Fruit fly (Drosophila melanogaster): ENCODE measurements around the gene CG31139.

Gene CG31139

dm6 chr3R:22727456-22727833, 21.4 kb downstream of the CG31139 start:
- TF ChIP-seq D1 (tag; optimal IDR thresholded peaks at IDR 0.05) = no peak
- TF ChIP-seq EcR (GFP tag; optimal IDR thresholded peaks at IDR 0.05) = no peak

DNA sequence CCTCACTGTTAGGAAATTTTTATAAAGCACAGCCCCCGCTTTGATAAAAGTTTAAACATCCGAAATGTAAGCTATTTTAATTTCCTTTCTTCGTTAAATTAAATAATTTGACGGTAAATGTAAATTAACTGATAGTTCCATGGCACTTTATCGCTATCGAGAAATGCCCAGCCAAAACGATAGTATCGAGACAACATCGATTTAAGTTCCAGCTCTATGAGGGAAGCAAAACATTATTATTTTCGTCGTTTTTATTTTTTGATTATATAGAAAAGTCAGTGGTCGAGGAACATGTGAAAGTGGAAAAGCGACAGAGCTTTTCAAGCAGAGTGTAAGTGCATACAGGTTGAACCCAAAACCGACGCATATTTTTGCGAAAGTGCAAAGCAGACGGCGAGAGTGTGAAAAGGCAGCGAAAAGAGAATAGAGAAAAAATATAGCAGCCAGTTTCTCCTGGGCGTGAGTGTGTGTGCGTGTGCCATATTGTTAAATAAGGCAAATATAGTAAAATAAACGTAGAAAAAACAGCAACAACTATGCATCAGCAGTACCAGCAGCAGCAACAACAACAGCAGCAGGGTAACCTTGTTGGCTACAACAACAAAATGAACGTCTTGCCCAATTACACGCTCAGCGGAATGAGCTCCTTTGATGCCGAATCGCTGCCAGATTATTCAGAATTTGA, 21.9 kb downstream of the CG31139 start, which contains the start of gene CG45049:
CG45049 (plus strand) TSS at position 197 of the 685 bp plus-strand sequence.
- TF ChIP-seq EcR (GFP tag; optimal IDR thresholded peaks at IDR 0.05) (no peak), CG14655 (GFP tag; optimal IDR thresholded peaks at IDR 0.05) (no peak), Pif1A (GFP tag; optimal IDR thresholded peaks at IDR 0.05) (no peak), CG32121 (GFP tag; IDR thresholded peaks at IDR 0.05) (no peak), fd96Ca (GFP tag; IDR thresholded peaks at IDR 0.05) (no peak), CG10348 (GFP tag; IDR thresholded peaks at IDR 0.05) (no peak)

DNA sequence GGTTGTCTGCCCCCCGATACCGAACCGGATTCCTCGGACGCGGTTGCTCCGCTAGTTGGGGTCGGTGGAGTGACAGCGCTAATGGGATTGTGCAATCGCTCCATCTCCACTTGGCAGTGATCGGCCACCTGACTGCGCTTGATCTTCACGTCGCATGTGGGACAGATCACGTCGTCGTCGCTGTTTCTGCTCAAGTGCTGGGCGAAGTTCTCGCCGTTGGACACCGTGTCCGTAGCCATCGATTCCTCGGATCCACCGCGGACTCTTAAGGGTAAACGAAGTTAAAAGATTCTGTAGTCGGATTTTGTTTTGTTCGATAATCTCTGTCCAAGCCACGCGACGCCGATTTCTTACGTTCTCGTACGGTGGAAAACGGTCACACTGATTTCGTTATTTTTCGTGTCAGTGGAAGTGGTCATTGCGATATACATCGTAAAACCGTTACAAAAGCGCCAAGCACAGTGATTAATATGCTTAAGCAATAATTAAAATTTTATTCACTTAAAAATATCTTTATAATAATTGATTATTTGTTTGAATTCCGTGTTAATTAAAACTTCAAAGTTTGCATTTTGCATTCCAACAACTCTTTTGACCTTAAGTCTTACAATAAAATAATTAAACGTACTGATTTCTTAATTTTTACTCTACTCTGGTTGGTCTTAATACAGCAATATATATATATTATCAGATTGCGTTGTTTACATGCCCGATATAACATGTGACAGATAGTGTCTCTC, 22.7 kb downstream of the CG31139 start, which contains the start of gene RNF220:
RNF220 (minus strand) TSS at position 384 of the 740 bp plus-strand sequence.
- peak; percentile 25 for TF ChIP-seq CG8159 (tag; optimal IDR thresholded peaks at IDR 0.05)
- TF ChIP-seq Snoo (tag; optimal IDR thresholded peaks at IDR 0.05) = peak; percentile 1
- 0 out of 3 replicates have a peak, but pooled peaks have one; percentile 29 for TF ChIP-seq CG4496 (GFP tag; IDR thresholded peaks at IDR 0.05)
- TF ChIP-seq CG14655 (GFP tag; optimal IDR thresholded peaks at IDR 0.05) = peak; percentile 41
- no peak for TF ChIP-seq CG8301 (tag; optimal IDR thresholded peaks at IDR 0.05)
- TF ChIP-seq CG15710 (tag; optimal IDR thresholded peaks at IDR 0.05) = peak; percentile 2
- no peak for TF ChIP-seq CG9948 (tag; optimal IDR thresholded peaks at IDR 0.05)

- TF ChIP-seq CG15710 (tag; optimal IDR thresholded peaks at IDR 0.05) (peak; percentile 67), EcR (GFP tag; optimal IDR thresholded peaks at IDR 0.05) (peak; percentile 86), Pif1B (GFP tag; optimal IDR thresholded peaks at IDR 0.05) (peak; percentile 38), CG34367 (tag; optimal IDR thresholded peaks at IDR 0.05) (peak; percentile 51), CG8301 (tag; optimal IDR thresholded peaks at IDR 0.05) (peak; percentile 72), rn (GFP tag; IDR thresholded peaks at IDR 0.05) (no peak), Snoo (tag; optimal IDR thresholded peaks at IDR 0.05) (peak; percentile 45), CG10348 (GFP tag; IDR thresholded peaks at IDR 0.05) (no peak), Pif1A (GFP tag; optimal IDR thresholded peaks at IDR 0.05) (peak; percentile 2), fd96Ca (GFP tag; IDR thresholded peaks at IDR 0.05) (no peak), D1 (tag; optimal IDR thresholded peaks at IDR 0.05) (no peak), Ets98B (GFP tag; IDR thresholded peaks at IDR 0.05) (peak; percentile 71), CG32121 (GFP tag; IDR thresholded peaks at IDR 0.05) (peak; percentile 72; the same call in 1 of the 2 replicates), CG8159 (tag; optimal IDR thresholded peaks at IDR 0.05) (peak; percentile 77), gl (tag; optimal IDR thresholded peaks at IDR 0.05) (peak; percentile 12), CG17806 (tag; optimal IDR thresholded peaks at IDR 0.05) (peak; percentile 72), CG4496 (GFP tag; IDR thresholded peaks at IDR 0.05) (peak; percentile 48; the same call in 2 of the 3 replicates), CG9948 (tag; optimal IDR thresholded peaks at IDR 0.05) (peak; percentile 73), CG14655 (GFP tag; optimal IDR thresholded peaks at IDR 0.05) (peak; percentile 66), CG13204 (GFP tag; optimal IDR thresholded peaks at IDR 0.05) (no peak), CG12605 (GFP tag; IDR thresholded peaks at IDR 0.05) (peak; percentile 86)
Measured at dm6 chr3R:22724149-22724973, 24.5 kb downstream of the CG31139 start, which contains the start of gene Irp-1A. TSS of gene Irp-1A (minus strand) at chr3R:22724587.

dm6 chr3R:22720808-22721306, 28.0 kb downstream of the CG31139 start, which contains the start of gene wge:
TSS of gene wge (minus strand) at chr3R:22721150.
- TF ChIP-seq D1 (tag; optimal IDR thresholded peaks at IDR 0.05) (no peak), CG10348 (GFP tag; IDR thresholded peaks at IDR 0.05) (no peak), CG8301 (tag; optimal IDR thresholded peaks at IDR 0.05) (peak; percentile 72), Pif1B (GFP tag; optimal IDR thresholded peaks at IDR 0.05) (peak; percentile 66), CG8159 (tag; optimal IDR thresholded peaks at IDR 0.05) (peak; percentile 80), CG17806 (tag; optimal IDR thresholded peaks at IDR 0.05) (peak; percentile 62), CG32121 (GFP tag; IDR thresholded peaks at IDR 0.05) (peak; percentile 61), EcR (GFP tag; optimal IDR thresholded peaks at IDR 0.05) (peak; percentile 5), CG12605 (GFP tag; IDR thresholded peaks at IDR 0.05) (peak; percentile 76; the same call in 1 of the 2 replicates), CG4496 (GFP tag; IDR thresholded peaks at IDR 0.05) (peak; percentile 80; the same call in 2 of the 3 replicates), CG14655 (GFP tag; optimal IDR thresholded peaks at IDR 0.05) (peak; percentile 86), CG13204 (GFP tag; optimal IDR thresholded peaks at IDR 0.05) (peak; percentile 86), CG9948 (tag; optimal IDR thresholded peaks at IDR 0.05) (peak; percentile 62), rn (GFP tag; IDR thresholded peaks at IDR 0.05) (peak; percentile 48; the same call in 1 of the 2 replicates), Snoo (tag; optimal IDR thresholded peaks at IDR 0.05) (peak; percentile 59), gl (tag; optimal IDR thresholded peaks at IDR 0.05) (peak; percentile 84), fd96Ca (GFP tag; IDR thresholded peaks at IDR 0.05) (peak; percentile 57; the same call in 2 of the 3 replicates), Ets98B (GFP tag; IDR thresholded peaks at IDR 0.05) (peak; percentile 66), CG34367 (tag; optimal IDR thresholded peaks at IDR 0.05) (peak; percentile 68), Pif1A (GFP tag; optimal IDR thresholded peaks at IDR 0.05) (peak; percentile 83), CG15710 (tag; optimal IDR thresholded peaks at IDR 0.05) (peak; percentile 81)

Measured in whole organism, pupa.